Worm (Caenorhabditis elegans) whole organism, L1 larva: ENCODE measurements around the gene abf-3.

Experiments
- ceh-82 ChIP-seq, 3 experiments: fragments of 150-350 bp in 1 of 3; sonication (generic microtip) in 2 of 3; optimal IDR thresholded peaks; 2 replicates each; lab custom pipeline; 2014 to 2017; ENCODE audit warnings: missing biosample characterization in 3 of 3, missing genetic modification characterization in 3 of 3
- egl-13 ChIP-seq: sonication (generic microtip); optimal IDR thresholded peaks from 2 replicates; lab custom pipeline; 2016; ENCODE audit warnings: missing genotype, missing genetic modification reagents, missing genetic modification characterization, missing compliant biosample characterization
- egl-27 ChIP-seq, 2 experiments: fragments of 150-350 bp in 1 of 2; sonication (generic microtip); optimal IDR thresholded peaks; 3 replicates each; lab custom pipeline; 2017 to 2018; ENCODE audit warnings: missing biosample characterization in 2 of 2, missing genetic modification characterization in 2 of 2, missing genetic modification reagents in 2 of 2
- elt-2 ChIP-seq: sonication (generic microtip); optimal IDR thresholded peaks from 2 replicates; lab custom pipeline; 2016; ENCODE audit warnings: missing genetic modification characterization, mild to moderate bottlenecking, inconsistent platforms, missing compliant biosample characterization, missing genetic modification reagents
- lin-13 ChIP-seq: fragments of 150-350 bp; optimal IDR thresholded peaks from 2 replicates; lab custom pipeline; 2014; ENCODE audit warnings: missing biosample characterization, missing genetic modification reagents, missing genetic modification characterization
- lin-15B ChIP-seq: fragments of 150-350 bp; sonication (generic microtip); optimal IDR thresholded peaks from 3 replicates; lab custom pipeline; 2014; ENCODE audit warnings: missing biosample characterization, missing genetic modification characterization
- lsy-2 ChIP-seq, 2 experiments: fragments of 150-350 bp; optimal IDR thresholded peaks; 2 replicates each; lab custom pipeline; 2014; ENCODE audit warnings: missing biosample characterization in 2 of 2, missing genetic modification characterization in 2 of 2
- mep-1 ChIP-seq: fragments of 150-350 bp; optimal IDR thresholded peaks from 2 replicates; lab custom pipeline; 2014; ENCODE audit warnings: missing biosample characterization, missing genetic modification characterization
- nhr-11 ChIP-seq: fragments of 150-350 bp; optimal IDR thresholded peaks from 2 replicates; lab custom pipeline; 2014; ENCODE audit warnings: missing biosample characterization, missing genetic modification characterization
- nhr-237 ChIP-seq: fragments of 150-350 bp; optimal IDR thresholded peaks from 2 replicates; lab custom pipeline; 2014; ENCODE audit warnings: missing biosample characterization, missing genetic modification characterization
- nhr-28 ChIP-seq: fragments of 150-350 bp; optimal IDR thresholded peaks from 2 replicates; lab custom pipeline; 2014; ENCODE audit warnings: missing biosample characterization, missing genetic modification characterization
- snpc-4 ChIP-seq: fragments of 150-350 bp; optimal IDR thresholded peaks from 2 replicates; lab custom pipeline; 2014; ENCODE audit warnings: missing biosample characterization, missing genetic modification characterization
- sup-37 ChIP-seq: fragments of 200-800 bp; sonication (Bioruptor generic); optimal IDR thresholded peaks from 2 replicates; lab custom pipeline; 2018; ENCODE audit warnings: mild to moderate bottlenecking, missing genetic modification characterization, missing compliant biosample characterization

DNA sequence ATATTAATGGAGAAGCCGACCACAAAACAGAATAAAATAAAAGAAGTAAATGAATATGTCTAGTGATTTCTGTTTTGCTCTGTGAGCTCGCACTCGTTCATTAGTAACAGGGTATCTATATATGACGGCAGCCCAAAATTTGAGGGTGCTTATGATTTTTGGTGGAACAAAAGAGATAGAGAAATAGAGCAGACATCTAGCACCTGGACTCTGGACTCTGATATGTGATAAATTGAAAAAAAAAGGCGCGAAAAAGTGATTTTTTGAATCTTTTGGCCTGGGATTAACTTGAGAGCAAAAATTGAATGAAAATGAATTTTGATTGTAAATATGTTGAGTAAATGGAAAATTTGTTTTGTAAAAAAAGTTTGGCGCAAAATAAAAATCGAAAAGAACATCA, 41.0 kb downstream of the abf-3 start, which contains the start of gene nhr-283:
- no peak for TF ChIP-seq sup-37 (GFP tag; lab: Kevin White, UChicago)
- TF ChIP-seq elt-2 (tag; lab: Kevin White, UChicago) = no peak
- no peak for TF ChIP-seq lin-15B
- TF ChIP-seq nhr-237 (tag; lab: Kevin White, UChicago) = no peak
- TF ChIP-seq lin-13 (GFP tag; lab: Kevin White, UChicago) = no peak
- TF ChIP-seq nhr-11 (tag; lab: Kevin White, UChicago) = no peak
- TF ChIP-seq egl-13 = no peak
- TF ChIP-seq ceh-82 (tag; optimal IDR thresholded peaks at IDR 0.05; lab: Kevin White, UChicago) = no peak
- TF ChIP-seq egl-27 (tag; optimal IDR thresholded peaks at IDR 0.05; lab: Kevin White, UChicago) = no peak
- TF ChIP-seq mep-1 (tag; lab: Kevin White, UChicago) = no peak
- no peak for TF ChIP-seq snpc-4 (tag; lab: Kevin White, UChicago)
- no peak for TF ChIP-seq nhr-28 (tag; lab: Kevin White, UChicago)
- no peak for TF ChIP-seq lsy-2 (tag; optimal IDR thresholded peaks at IDR 0.05; lab: Kevin White, UChicago)
